Worm (Caenorhabditis elegans) whole organism, L1 larva: Measurements from ENCODE around the gene C24D10.4.

ENCODE experiments used
- C04F5.9 ChIP-seq: sonication (generic microtip); optimal IDR thresholded peaks from 2 replicates; lab custom pipeline; 2016; ENCODE audit warnings: missing genetic modification characterization, missing compliant biosample characterization
- C34B4.2 ChIP-seq: sonication (generic microtip); optimal IDR thresholded peaks from 2 replicates; lab custom pipeline; 2017; ENCODE audit warnings: mild to moderate bottlenecking, missing genetic modification characterization, missing compliant biosample characterization
- aha-1 ChIP-seq: fragments of 150-350 bp; optimal IDR thresholded peaks from 2 replicates; lab custom pipeline; 2014; ENCODE audit warnings: missing biosample characterization, missing genetic modification characterization
- alr-1 ChIP-seq: fragments of 200-800 bp; sonication (Bioruptor generic); optimal IDR thresholded peaks from 2 replicates; lab custom pipeline; 2018; ENCODE audit warnings: borderline replicate concordance, mild to moderate bottlenecking, missing genetic modification characterization, missing compliant biosample characterization
- aly-2 ChIP-seq: fragments of 150-350 bp; optimal IDR thresholded peaks from 2 replicates; lab custom pipeline; 2014; ENCODE audit warnings: missing biosample characterization, missing genetic modification characterization
- ceh-63 ChIP-seq: fragments of 200-800 bp; sonication (Bioruptor generic); optimal IDR thresholded peaks from 2 replicates; lab custom pipeline; 2018; ENCODE audit warnings: mild to moderate bottlenecking, missing genetic modification characterization, missing compliant biosample characterization
- ceh-8 ChIP-seq: fragments of 200-800 bp; sonication (Bioruptor generic); optimal IDR thresholded peaks from 2 replicates; lab custom pipeline; 2018; ENCODE audit warnings: mild to moderate bottlenecking, missing genetic modification characterization, moderate library complexity, missing compliant biosample characterization
- ceh-82 ChIP-seq, 3 experiments: fragments of 150-350 bp in 1 of 3; sonication (generic microtip) in 2 of 3; optimal IDR thresholded peaks; 2 replicates each; lab custom pipeline; 2014 to 2017; ENCODE audit warnings: missing biosample characterization in 3 of 3, missing genetic modification characterization in 3 of 3
- ceh-88 ChIP-seq: fragments of 200-800 bp; sonication (Bioruptor generic); IDR thresholded peaks from 2 replicates; pipeline ENCODE4 v1.3.6; 2022; ENCODE audit warnings: missing genetic modification characterization, missing compliant biosample characterization
- ceh-90 ChIP-seq: sonication (generic microtip); optimal IDR thresholded peaks from 2 replicates; lab custom pipeline; 2016; ENCODE audit warnings: missing genetic modification characterization, missing compliant biosample characterization
- dpl-1 ChIP-seq, 3 experiments: fragments of 150-350 bp in 2 of 3; sonication (generic microtip) in 1 of 3; optimal IDR thresholded peaks; 2 replicates each; lab custom pipeline; 2014 to 2017; ENCODE audit warnings: missing biosample characterization in 3 of 3, missing genetic modification characterization in 3 of 3, missing genetic modification reagents in 3 of 3
- dsc-1 ChIP-seq: sonication (generic microtip); optimal IDR thresholded peaks from 2 replicates; lab custom pipeline; 2016; ENCODE audit warnings: mild to moderate bottlenecking, missing genetic modification characterization, missing compliant biosample characterization
- egl-27 ChIP-seq, 2 experiments: fragments of 150-350 bp in 1 of 2; sonication (generic microtip); optimal IDR thresholded peaks; 3 replicates each; lab custom pipeline; 2017 to 2018; ENCODE audit warnings: missing biosample characterization in 2 of 2, missing genetic modification characterization in 2 of 2, missing genetic modification reagents in 2 of 2
- ets-5 ChIP-seq: fragments of 200-800 bp; sonication (Bioruptor generic); IDR thresholded peaks from 2 replicates; pipeline ENCODE4 v1.3.6; 2022; ENCODE audit warnings: missing genetic modification characterization, missing compliant biosample characterization
- fkh-10 ChIP-seq: sonication (generic microtip); optimal IDR thresholded peaks from 2 replicates; lab custom pipeline; 2017; ENCODE audit warnings: missing biosample characterization, missing genetic modification reagents, missing genetic modification characterization
- fos-1 ChIP-seq: fragments of 150-350 bp; optimal IDR thresholded peaks from 2 replicates; lab custom pipeline; 2014; ENCODE audit warnings: missing biosample characterization, missing genetic modification characterization
- grh-1 ChIP-seq: fragments of 200-800 bp; sonication (Bioruptor generic); IDR thresholded peaks from 2 replicates; pipeline ENCODE4 v1.3.6; 2022; ENCODE audit warnings: missing genetic modification reagents, missing genetic modification characterization, missing compliant biosample characterization
- hlh-4 ChIP-seq: sonication (generic microtip); optimal IDR thresholded peaks from 2 replicates; lab custom pipeline; 2016; ENCODE audit warnings: mild to moderate bottlenecking, missing genetic modification characterization, missing compliant biosample characterization
- hpl-2 ChIP-seq: fragments of 150-350 bp; optimal IDR thresholded peaks from 2 replicates; lab custom pipeline; 2014; ENCODE audit warnings: missing biosample characterization, missing genetic modification reagents, missing genetic modification characterization
- lin-13 ChIP-seq: fragments of 150-350 bp; optimal IDR thresholded peaks from 2 replicates; lab custom pipeline; 2014; ENCODE audit warnings: missing biosample characterization, missing genetic modification reagents, missing genetic modification characterization
- lin-39 ChIP-seq: fragments of 150-350 bp; optimal IDR thresholded peaks from 2 replicates; lab custom pipeline; 2014; ENCODE audit warnings: missing biosample characterization, missing genetic modification reagents, missing genetic modification characterization
- lir-3 ChIP-seq: sonication (generic microtip); optimal IDR thresholded peaks from 2 replicates; lab custom pipeline; 2016; ENCODE audit warnings: mild to moderate bottlenecking, missing genetic modification characterization, moderate library complexity, missing compliant biosample characterization; ENCODE audit not compliant: poor library complexity
- mdl-1 ChIP-seq, 2 experiments: fragments of 150-350 bp; optimal IDR thresholded peaks; 2 replicates each; lab custom pipeline; 2014 to 2017; ENCODE audit warnings: missing biosample characterization in 2 of 2, missing genetic modification characterization in 2 of 2, inconsistent platforms in 1 of 2
- mep-1 ChIP-seq: fragments of 150-350 bp; optimal IDR thresholded peaks from 2 replicates; lab custom pipeline; 2014; ENCODE audit warnings: missing biosample characterization, missing genetic modification characterization
- nhr-11 ChIP-seq: fragments of 150-350 bp; optimal IDR thresholded peaks from 2 replicates; lab custom pipeline; 2014; ENCODE audit warnings: missing biosample characterization, missing genetic modification characterization
- nhr-12 ChIP-seq: sonication (generic microtip); optimal IDR thresholded peaks from 2 replicates; lab custom pipeline; 2017; ENCODE audit warnings: missing biosample characterization, missing genetic modification characterization
- nhr-19 ChIP-seq: fragments of 200-800 bp; sonication (Bioruptor generic); conservative IDR thresholded peaks from 2 replicates; pipeline ENCODE4 v1.3.6; 2022; ENCODE audit warnings: missing genetic modification characterization, missing compliant biosample characterization
- nhr-237 ChIP-seq: fragments of 150-350 bp; optimal IDR thresholded peaks from 2 replicates; lab custom pipeline; 2014; ENCODE audit warnings: missing biosample characterization, missing genetic modification characterization
- nhr-28 ChIP-seq: fragments of 150-350 bp; optimal IDR thresholded peaks from 2 replicates; lab custom pipeline; 2014; ENCODE audit warnings: missing biosample characterization, missing genetic modification characterization
- nhr-47 ChIP-seq: sonication (generic microtip); optimal IDR thresholded peaks from 2 replicates; lab custom pipeline; 2016; ENCODE audit warnings: mild to moderate bottlenecking, missing genetic modification characterization, moderate library complexity, missing compliant biosample characterization
- nhr-84 ChIP-seq: sonication (generic microtip); optimal IDR thresholded peaks from 2 replicates; lab custom pipeline; 2017; ENCODE audit warnings: missing biosample characterization, missing genetic modification characterization
- nhr-85 ChIP-seq: sonication (generic microtip); peaks from one replicate; lab custom pipeline; 2016; ENCODE audit warnings: missing genetic modification characterization, inconsistent platforms, missing compliant biosample characterization
- nhr-90 ChIP-seq: sonication (generic microtip); optimal IDR thresholded peaks from 2 replicates; lab custom pipeline; 2016; ENCODE audit warnings: mild to moderate bottlenecking, missing genetic modification characterization, missing compliant biosample characterization; ENCODE audit not compliant: poor library complexity
- pag-3 ChIP-seq: sonication (generic microtip); optimal IDR thresholded peaks from 2 replicates; lab custom pipeline; 2017; ENCODE audit warnings: missing genetic modification characterization, mild to moderate bottlenecking, missing compliant biosample characterization, antibody characterized with exemption, borderline replicate concordance; ENCODE audit not compliant: insufficient read depth
- pqm-1 ChIP-seq: sonication (generic microtip); optimal IDR thresholded peaks from 3 replicates; lab custom pipeline; 2017; ENCODE audit warnings: missing biosample characterization, missing genetic modification characterization
- sup-37 ChIP-seq: fragments of 200-800 bp; sonication (Bioruptor generic); optimal IDR thresholded peaks from 2 replicates; lab custom pipeline; 2018; ENCODE audit warnings: mild to moderate bottlenecking, missing genetic modification characterization, missing compliant biosample characterization
- tbx-2 ChIP-seq: sonication (generic microtip); optimal IDR thresholded peaks from 2 replicates; lab custom pipeline; 2016; ENCODE audit warnings: missing genetic modification characterization, missing compliant biosample characterization
- unc-30 ChIP-seq: sonication (generic microtip); optimal IDR thresholded peaks from 2 replicates; lab custom pipeline; 2017; ENCODE audit warnings: missing biosample characterization, missing genetic modification characterization
- unc-62 ChIP-seq: fragments of 150-350 bp; optimal IDR thresholded peaks from 2 replicates; lab custom pipeline; 2014; ENCODE audit warnings: missing biosample characterization, missing genetic modification reagents, missing genetic modification characterization
- unc-86 ChIP-seq: sonication (generic microtip); optimal IDR thresholded peaks from 2 replicates; lab custom pipeline; 2016; ENCODE audit warnings: missing genetic modification characterization, missing compliant biosample characterization
- vab-15 ChIP-seq: sonication (generic microtip); optimal IDR thresholded peaks from 2 replicates; lab custom pipeline; 2017; ENCODE audit warnings: missing genotype, mild to moderate bottlenecking, missing genetic modification characterization, missing compliant biosample characterization
- zag-1 ChIP-seq: fragments of 150-350 bp; optimal IDR thresholded peaks from 2 replicates; lab custom pipeline; 2014; ENCODE audit warnings: missing biosample characterization, missing genetic modification characterization

C24D10.4 gene

ce11 chrIV:5209390-5209789 lies 49.1 kb downstream of the C24D10.4 start, which contains the start of the genes Y59E9AL.36 and nbet-1 (continued):
- TF ChIP-seq pag-3 (tag; lab: Kevin White, UChicago) (no peak), dsc-1 (peak; percentile 51), zag-1 (tag; lab: Kevin White, UChicago) (no peak), nhr-84 (no peak), lir-3 (tag; lab: Kevin White, UChicago) (no peak), dpl-1 (GFP tag; optimal IDR thresholded peaks at IDR 0.05; lab: Kevin White, UChicago) (peak; percentile 84 to 90 (median 89)), grh-1 (GFP tag; lab: Robert Waterston, UW) (peak; percentile 65), nhr-47 (tag; lab: Kevin White, UChicago) (peak; percentile 85), hpl-2 (GFP tag; lab: Kevin White, UChicago) (peak; percentile 15), unc-62 (GFP tag; lab: Kevin White, UChicago) (no peak), nhr-90 (tag; lab: Kevin White, UChicago) (peak; percentile 65), unc-86 (tag; lab: Kevin White, UChicago) (peak; percentile 56), C04F5.9 (tag; lab: Kevin White, UChicago) (peak; percentile 41), tbx-2 (peak; percentile 70), hlh-4 (tag; lab: Kevin White, UChicago) (no peak), aly-2 (tag; lab: Kevin White, UChicago) (no peak), ceh-88 (GFP tag; lab: Robert Waterston, UW) (peak; percentile 35; the same call in 1 of the 2 replicates), ceh-8 (GFP tag; lab: Kevin White, UChicago) (no peak), ceh-82 (tag; optimal IDR thresholded peaks at IDR 0.05; lab: Kevin White, UChicago) (peak; percentile 39 to 90 (median 68)), ets-5 (no peak), mep-1 (tag; lab: Kevin White, UChicago) (peak; percentile 86), sup-37 (GFP tag; lab: Kevin White, UChicago) (no peak), egl-27 (tag; optimal IDR thresholded peaks at IDR 0.05; lab: Kevin White, UChicago) (no peak), alr-1 (tag; lab: Kevin White, UChicago) (no peak), fos-1 (tag; lab: Kevin White, UChicago) (peak; percentile 57), mdl-1 (tag; optimal IDR thresholded peaks at IDR 0.05; lab: Kevin White, UChicago) (peak in 1 of 2 experiments; percentile 78), aha-1 (tag; lab: Kevin White, UChicago) (no peak), nhr-28 (tag; lab: Kevin White, UChicago) (no peak), unc-30 (tag; lab: Kevin White, UChicago) (no peak), ceh-90 (no peak), pqm-1 (tag; lab: Kevin White, UChicago) (no peak), ceh-63 (GFP tag; lab: Kevin White, UChicago) (no peak), nhr-12 (tag; lab: Kevin White, UChicago) (no peak), fkh-10 (no peak), nhr-237 (tag; lab: Kevin White, UChicago) (no peak), nhr-11 (tag; lab: Kevin White, UChicago) (peak; percentile 54), nhr-19 (peak; percentile 53), C34B4.2 (tag; lab: Kevin White, UChicago) (no peak), lin-13 (GFP tag; lab: Kevin White, UChicago) (peak; percentile 61), lin-39 (tag; lab: Kevin White, UChicago) (peak; percentile 13), vab-15 (tag; lab: Kevin White, UChicago) (peak; percentile 56)

- TF ChIP-seq nhr-85, result no peak
Observed at ce11 chrIV:5210606-5211005, 50.3 kb downstream of the C24D10.4 start.
